Fruit fly (Drosophila melanogaster): ENCODE results near the gene CG33325.

The CG33325 gene

dm6 chr3R:8645580-8646220 is 34.1 kb downstream of the CG33325 start, which contains the start of gene Cyp313b1:
Gene Cyp313b1 (minus strand): TSS chr3R:8645650.
- TF ChIP-seq CG12768 (GFP tag; optimal IDR thresholded peaks at IDR 0.05) (no peak), kay (GFP tag; ENCODE audit: borderline replicate concordance) (no peak), CG11617 (GFP tag; optimal IDR thresholded peaks at IDR 0.05) (no peak)

dm6 chr3R:8642376-8642966 is 37.4 kb downstream of the CG33325 start:
- TF ChIP-seq kay (GFP tag; ENCODE audit: borderline replicate concordance) (peak; percentile 79), tj (GFP tag; optimal IDR thresholded peaks at IDR 0.05) (peak; percentile 90), bab1 (GFP tag; optimal IDR thresholded peaks at IDR 0.05) (peak; percentile 10), toe (GFP tag; optimal IDR thresholded peaks at IDR 0.05) (no peak)

- TF ChIP-seq CG33017 (tag; optimal IDR thresholded peaks at IDR 0.05), result no peak
- TF ChIP-seq CG14711 (tag; optimal IDR thresholded peaks at IDR 0.05), result no peak
- no peak for TF ChIP-seq CG5204 (GFP tag; optimal IDR thresholded peaks at IDR 0.05)
- TF ChIP-seq cic (GFP tag; optimal IDR thresholded peaks at IDR 0.05), result no peak
- TF ChIP-seq bab1 (GFP tag; optimal IDR thresholded peaks at IDR 0.05), result no peak
- TF ChIP-seq CG7045 (GFP tag; optimal IDR thresholded peaks at IDR 0.05), result no peak
- TF ChIP-seq CG1620 (GFP tag; optimal IDR thresholded peaks at IDR 0.05), result no peak
- no peak for TF ChIP-seq toe (GFP tag; optimal IDR thresholded peaks at IDR 0.05)
Observed at dm6 chr3R:8638629-8639028, 41.2 kb downstream of the CG33325 start.

dm6 chr3R:8635778-8636177 is 44.1 kb downstream of the CG33325 start, which contains the start of gene Or85e:
Gene Or85e (minus strand): TSS chr3R:8635878.
- TF ChIP-seq CG1620 (GFP tag; optimal IDR thresholded peaks at IDR 0.05) (no peak), kay (GFP tag; ENCODE audit: borderline replicate concordance) (no peak), CG7101 (tag; optimal IDR thresholded peaks at IDR 0.05) (no peak), tj (GFP tag; optimal IDR thresholded peaks at IDR 0.05) (no peak), ovo (GFP tag; optimal IDR thresholded peaks at IDR 0.05) (no peak), CG11617 (GFP tag; optimal IDR thresholded peaks at IDR 0.05) (no peak), cnc (optimal IDR thresholded peaks at IDR 0.05) (no peak), toe (GFP tag; optimal IDR thresholded peaks at IDR 0.05) (no peak), Crg-1 (GFP tag; optimal IDR thresholded peaks at IDR 0.05) (no peak), pad (GFP tag; optimal IDR thresholded peaks at IDR 0.05) (no peak), CG7045 (GFP tag; optimal IDR thresholded peaks at IDR 0.05) (no peak), CG14711 (tag; optimal IDR thresholded peaks at IDR 0.05) (no peak), CG12768 (GFP tag; optimal IDR thresholded peaks at IDR 0.05) (no peak), Hr96 (GFP tag; optimal IDR thresholded peaks at IDR 0.05) (no peak), CG5204 (GFP tag; optimal IDR thresholded peaks at IDR 0.05) (no peak), CG33017 (tag; optimal IDR thresholded peaks at IDR 0.05) (no peak), cic (GFP tag; optimal IDR thresholded peaks at IDR 0.05) (no peak), Clk (GFP tag; optimal IDR thresholded peaks at IDR 0.05) (no peak), Mnt (GFP tag; optimal IDR thresholded peaks at IDR 0.05) (no peak)

Measured in whole organism, adult.